Worm (Caenorhabditis elegans): ENCODE measurements around the gene glr-1.
A peak's percentile ranks its signal among the peaks of the same experiment; 100 is the strongest.

The glr-1 gene

ce11 chrIII:8594088-8594487, 5.6 kb upstream of the glr-1 start:
- no peak for TF ChIP-seq attf-6 (GFP tag; IDR thresholded peaks at IDR 0.05)
- no peak for TF ChIP-seq let-526 (GFP tag; IDR thresholded peaks at IDR 0.05)
- TF ChIP-seq nhr-80 (tag; optimal IDR thresholded peaks at IDR 0.05) = peak; percentile 55
- TF ChIP-seq F39B2.1 (GFP tag; IDR thresholded peaks at IDR 0.05) = no peak

- TF ChIP-seq lin-35 (GFP tag; optimal IDR thresholded peaks at IDR 0.05) = no peak
- no peak for TF ChIP-seq dpff-1 (tag; optimal IDR thresholded peaks at IDR 0.05)
Measured at ce11 chrIII:8593620-8594019, 5.2 kb upstream of the glr-1 start, which contains the start of gene C06E1.7. C06E1.7 (minus strand) TSS chrIII:8593720.

ce11 chrIII:8590882-8591281, 2.4 kb upstream of the glr-1 start, which contains the start of gene fipr-16:
fipr-16 (minus strand) TSS chrIII:8590982.
- no peak for TF ChIP-seq madf-3 (GFP tag; IDR thresholded peaks at IDR 0.05)
- no peak for TF ChIP-seq nhr-80 (tag; optimal IDR thresholded peaks at IDR 0.05)
- no peak for TF ChIP-seq mes-4 (tag; optimal IDR thresholded peaks at IDR 0.05)

ce11 chrIII:8589195-8589594, 753 bp upstream of the glr-1 start, which contains the start of gene fip-3:
fip-3 (minus strand) TSS chrIII:8589488.
- TF ChIP-seq lag-1 (GFP tag; IDR thresholded peaks at IDR 0.05) = no peak
- no peak for TF ChIP-seq lsy-27 (tag; optimal IDR thresholded peaks at IDR 0.05; ENCODE audit: borderline replicate concordance, insufficient read depth)
- no peak for TF ChIP-seq ceh-40 (GFP tag; IDR thresholded peaks at IDR 0.05)
- no peak for TF ChIP-seq ceh-58 (GFP tag; IDR thresholded peaks at IDR 0.05)
- no peak for TF ChIP-seq Y79H2A.3 (GFP tag; conservative IDR thresholded peaks at IDR 0.05)
- no peak for TF ChIP-seq ekl-4 (GFP tag; IDR thresholded peaks at IDR 0.05)
- no peak for TF ChIP-seq F49E8.2 (tag; optimal IDR thresholded peaks at IDR 0.05; ENCODE audit: insufficient read depth)
- no peak for TF ChIP-seq repo-1 (tag; optimal IDR thresholded peaks at IDR 0.05)
- TF ChIP-seq hmg-1.2 (GFP tag; IDR thresholded peaks at IDR 0.05) = no peak
- no peak for TF ChIP-seq bed-1 (GFP tag; IDR thresholded peaks at IDR 0.05)
- no peak for TF ChIP-seq fkh-3 (tag; optimal IDR thresholded peaks at IDR 0.05)
- no peak for TF ChIP-seq lin-35 (GFP tag; optimal IDR thresholded peaks at IDR 0.05)
- TF ChIP-seq attf-5 (GFP tag; optimal IDR thresholded peaks at IDR 0.05) = no peak
- TF ChIP-seq aptf-3 (GFP tag; IDR thresholded peaks at IDR 0.05) = no peak
- TF ChIP-seq ztf-26 (tag; optimal IDR thresholded peaks at IDR 0.05) = no peak
- no peak for TF ChIP-seq mxl-1 (tag; optimal IDR thresholded peaks at IDR 0.05)
- TF ChIP-seq snpc-3.4 (tag; optimal IDR thresholded peaks at IDR 0.05) = no peak
- no peak for TF ChIP-seq let-607 (tag; optimal IDR thresholded peaks at IDR 0.05)
- TF ChIP-seq ceh-91 (GFP tag; IDR thresholded peaks at IDR 0.05) = no peak
- no peak for TF ChIP-seq egl-18 (GFP tag; IDR thresholded peaks at IDR 0.05)

- TF ChIP-seq lin-54 (GFP tag; optimal IDR thresholded peaks at IDR 0.05) (no peak), Y56A3A.18 (GFP tag; IDR thresholded peaks at IDR 0.05) (no peak), lin-35 (GFP tag; optimal IDR thresholded peaks at IDR 0.05) (no peak), cebp-1 (GFP tag; IDR thresholded peaks at IDR 0.05) (no peak), cebp-1 (tag; optimal IDR thresholded peaks at IDR 0.05) (no peak), ZK185.1 (tag; optimal IDR thresholded peaks at IDR 0.05; ENCODE audit: poor library complexity, severe bottlenecking) (no peak), let-526 (GFP tag; IDR thresholded peaks at IDR 0.05) (no peak), repo-1 (tag; optimal IDR thresholded peaks at IDR 0.05) (no peak), dpl-1 (GFP tag; optimal IDR thresholded peaks at IDR 0.05) (no peak), F39B2.1 (GFP tag; IDR thresholded peaks at IDR 0.05) (no peak)
Measured at ce11 chrIII:8580802-8581201, 7.6 kb downstream of the glr-1 start, which contains the start of gene doxa-1. doxa-1 (plus strand) TSS chrIII:8581102.

Measured in whole organism, young adult.